Worm (Caenorhabditis elegans) whole organism, young adult: ENCODE results near the gene vrk-1.

Source experiments
- B0261.1 ChIP-seq: sonication (generic microtip); optimal IDR thresholded peaks from 2 replicates; lab custom pipeline; 2016; ENCODE audit warnings: mild to moderate bottlenecking, missing genetic modification characterization, moderate library complexity, missing compliant biosample characterization
- K12H6.12 ChIP-seq: fragments of 200-800 bp; sonication (Bioruptor generic); optimal IDR thresholded peaks from 2 replicates; lab custom pipeline; 2018; ENCODE audit warnings: mild to moderate bottlenecking, missing genetic modification characterization, missing compliant biosample characterization
- die-1 ChIP-seq: sonication (generic microtip); optimal IDR thresholded peaks from 2 replicates; lab custom pipeline; 2016; ENCODE audit warnings: missing genotype, mild to moderate bottlenecking, missing genetic modification characterization, missing compliant biosample characterization
- pha-4 ChIP-seq: fragments of 150-350 bp; sonication (generic microtip); optimal IDR thresholded peaks from 2 replicates; lab custom pipeline; 2014; ENCODE audit warnings: missing biosample characterization, missing genetic modification reagents, missing genetic modification characterization

- no peak for TF ChIP-seq die-1 (tag; lab: Kevin White, UChicago)
- TF ChIP-seq K12H6.12 (tag; lab: Kevin White, UChicago): no peak
- no peak for TF ChIP-seq B0261.1
- TF ChIP-seq pha-4 (tag; lab: Kevin White, UChicago): no peak
Measured at ce11 chrII:5933133-5933532, 11.4 kb downstream of the vrk-1 start.
